Fruit fly (Drosophila melanogaster): ENCODE data around the gene dpr6.

The dpr6 gene

dm6 chr3L:10151527-10151926 is 177.1 kb downstream of the dpr6 start, which contains the start of gene CG8072:
TSS of gene CG8072 (plus strand) at chr3L:10151827.
- TF ChIP-seq CG4424 (GFP tag; optimal IDR thresholded peaks at IDR 0.05): no peak
- no peak for TF ChIP-seq gro (GFP tag; optimal IDR thresholded peaks at IDR 0.05)

DNA sequence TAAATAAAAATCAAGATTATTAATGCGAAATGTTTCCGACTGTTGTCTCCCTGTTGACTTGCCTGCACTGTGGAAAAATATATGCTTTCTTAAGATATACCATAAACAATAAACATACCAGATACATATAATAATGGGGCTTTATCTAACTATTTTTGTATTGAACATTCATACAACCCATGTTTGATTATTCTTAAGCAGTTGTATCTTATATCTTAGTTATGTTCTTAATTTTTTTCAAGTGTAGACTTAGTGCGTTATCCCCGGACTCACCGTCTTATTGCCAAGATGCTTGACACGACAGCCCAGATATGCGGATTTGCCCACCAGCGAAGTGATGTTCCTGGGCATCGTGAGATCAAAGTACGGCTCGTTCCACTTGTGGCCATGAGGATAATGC is 181.6 kb downstream of the dpr6 start:
- no peak for TF ChIP-seq CG3995 (GFP tag; optimal IDR thresholded peaks at IDR 0.05)
- TF ChIP-seq CG2875 (GFP tag; optimal IDR thresholded peaks at IDR 0.05): no peak
- no peak for TF ChIP-seq CG13296 (GFP tag; optimal IDR thresholded peaks at IDR 0.05)
- TF ChIP-seq CG18599 (GFP tag; optimal IDR thresholded peaks at IDR 0.05): peak; percentile 10
- TF ChIP-seq CG7745 (tag; optimal IDR thresholded peaks at IDR 0.05): no peak
- peak; percentile 24 for TF ChIP-seq dmrt99B (tag; optimal IDR thresholded peaks at IDR 0.05)
- TF ChIP-seq CG2120 (GFP tag; optimal IDR thresholded peaks at IDR 0.05): peak; percentile 25
- no peak for TF ChIP-seq Mrtf (GFP tag; IDR thresholded peaks at IDR 0.05)
- peak; percentile 14 for TF ChIP-seq gem (tag; optimal IDR thresholded peaks at IDR 0.05)
- peak; percentile 15 for TF ChIP-seq lab (GFP tag; optimal IDR thresholded peaks at IDR 0.05)
- peak; percentile 12 for TF ChIP-seq Meics (GFP tag; optimal IDR thresholded peaks at IDR 0.05)
- TF ChIP-seq CG2678 (tag; optimal IDR thresholded peaks at IDR 0.05): peak; percentile 37
- no peak for TF ChIP-seq Sox102F (GFP tag; optimal IDR thresholded peaks at IDR 0.05)
- TF ChIP-seq Hr51 (GFP tag; optimal IDR thresholded peaks at IDR 0.05): peak in 1 of 2 experiments; percentile 22
- TF ChIP-seq CG10462 (GFP tag; optimal IDR thresholded peaks at IDR 0.05): no peak
- no peak for TF ChIP-seq CG11456 (GFP tag; IDR thresholded peaks at IDR 0.05)
- no peak for TF ChIP-seq crp (GFP tag; optimal IDR thresholded peaks at IDR 0.05)
- TF ChIP-seq az2 (GFP tag; optimal IDR thresholded peaks at IDR 0.05): no peak

dm6 chr3L:10166923-10167322 is 192.5 kb downstream of the dpr6 start, which contains the start of gene CG6628:
TSS of gene CG6628 (minus strand) at chr3L:10167023.
- TF ChIP-seq trh (GFP tag; optimal IDR thresholded peaks at IDR 0.05) (no peak), Drgx (GFP tag; IDR thresholded peaks at IDR 0.05) (no peak), CG32532 (GFP tag; IDR thresholded peaks at IDR 0.05) (no peak), Max (GFP tag; optimal IDR thresholded peaks at IDR 0.05) (no peak), Lhr (GFP tag; optimal IDR thresholded peaks at IDR 0.05) (no peak), knrl (GFP tag; IDR thresholded peaks at IDR 0.05; ENCODE audit: partially characterized antibody) (no peak), scrt (GFP tag; optimal IDR thresholded peaks at IDR 0.05) (no peak), CG1792 (GFP tag; optimal IDR thresholded peaks at IDR 0.05) (no peak), jing (GFP tag; optimal IDR thresholded peaks at IDR 0.05) (no peak), Hsf (GFP tag; optimal IDR thresholded peaks at IDR 0.05) (no peak), sim (GFP tag; IDR thresholded peaks at IDR 0.05) (no peak), Opbp (GFP tag; IDR thresholded peaks at IDR 0.05; ENCODE audit: partially characterized antibody) (no peak), peb (GFP tag; IDR thresholded peaks at IDR 0.05) (no peak), chinmo (GFP tag; IDR thresholded peaks at IDR 0.05; ENCODE audit: partially characterized antibody) (no peak), Fer2 (tag; optimal IDR thresholded peaks at IDR 0.05) (no peak), CG17328 (GFP tag; IDR thresholded peaks at IDR 0.05) (no peak), tx (GFP tag; optimal IDR thresholded peaks at IDR 0.05) (no peak), CG9797 (GFP tag; optimal IDR thresholded peaks at IDR 0.05) (no peak), E2f1 (GFP tag; IDR thresholded peaks at IDR 0.05) (no peak), H2.0 (GFP tag; IDR thresholded peaks at IDR 0.05) (no peak)
